Worm (Caenorhabditis elegans) whole organism, dauer: Measurements from ENCODE around the gene F35C11.5.

ENCODE experiments used
- unc-62 ChIP-seq: sonication (generic microtip); optimal IDR thresholded peaks from 2 replicates; lab custom pipeline; 2017; ENCODE audit warnings: missing biosample characterization, missing genetic modification reagents, missing genetic modification characterization

The F35C11.5 gene

DNA sequence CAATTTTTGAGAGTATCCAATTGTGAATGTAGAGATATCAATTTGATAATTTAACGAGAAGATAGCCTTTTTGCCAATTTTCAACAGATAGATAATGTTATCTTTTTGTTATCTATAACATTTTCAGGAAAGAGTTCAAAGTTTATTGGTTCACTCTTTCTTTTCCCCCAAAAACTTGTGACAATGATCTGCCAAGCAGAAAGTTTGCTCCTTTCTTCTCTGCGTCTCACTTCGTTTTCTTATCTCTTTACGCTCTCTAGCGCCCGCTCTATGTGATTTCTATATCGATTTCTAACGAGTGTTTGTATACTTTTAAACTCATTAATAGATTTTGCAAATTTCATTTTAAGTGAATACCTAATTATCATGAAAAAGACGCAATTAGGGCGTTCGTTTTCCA, 27.1 kb upstream of the F35C11.5 start:
- TF ChIP-seq unc-62 (GFP tag; lab: Kevin White, UChicago): no peak

DNA sequence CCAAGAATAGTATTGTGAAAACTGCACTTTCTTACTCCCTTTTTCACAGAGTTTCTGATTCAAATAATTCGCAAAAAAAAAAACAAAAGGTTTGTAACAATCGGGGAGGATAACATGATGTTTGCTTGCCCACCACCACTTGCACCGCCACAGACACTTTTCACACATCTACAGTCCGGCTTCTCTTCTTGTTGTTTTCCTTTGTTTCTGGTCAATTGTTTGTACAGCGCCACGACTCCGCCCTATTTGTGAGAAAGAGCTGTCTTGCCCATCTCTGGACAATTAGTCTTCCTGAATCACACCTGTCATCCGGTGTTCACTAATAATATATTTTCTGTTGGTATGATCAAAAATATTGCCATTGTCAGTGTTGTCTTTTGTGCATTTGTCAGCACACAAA, 22.6 kb upstream of the F35C11.5 start, which contains the start of gene M110.9:
TSS of gene M110.9 (plus strand) at position 301 of the 400 bp plus-strand sequence.
- no peak for TF ChIP-seq unc-62 (GFP tag; lab: Kevin White, UChicago)

DNA sequence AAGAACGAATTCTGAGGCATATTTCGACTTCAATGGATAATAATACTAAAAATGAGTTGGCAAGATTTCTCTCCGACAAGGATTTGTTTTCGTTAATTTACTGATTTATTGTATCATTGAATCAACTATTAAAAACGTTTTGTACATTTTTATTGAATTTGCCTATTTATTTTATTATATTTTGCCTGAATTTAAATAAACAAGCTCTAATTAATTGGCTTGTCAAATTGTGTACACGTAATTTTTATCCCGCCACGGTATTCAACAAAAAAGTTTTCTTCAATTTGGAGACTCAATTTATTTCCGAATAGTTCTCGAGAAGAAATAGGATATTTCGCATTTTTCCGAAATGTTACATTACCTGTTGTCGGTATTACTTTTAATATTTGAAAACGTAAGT, 21.1 kb upstream of the F35C11.5 start, which contains the start of gene M110.7:
TSS of gene M110.7 (plus strand) at position 301 of the 400 bp plus-strand sequence.
- TF ChIP-seq unc-62 (GFP tag; lab: Kevin White, UChicago): no peak

DNA sequence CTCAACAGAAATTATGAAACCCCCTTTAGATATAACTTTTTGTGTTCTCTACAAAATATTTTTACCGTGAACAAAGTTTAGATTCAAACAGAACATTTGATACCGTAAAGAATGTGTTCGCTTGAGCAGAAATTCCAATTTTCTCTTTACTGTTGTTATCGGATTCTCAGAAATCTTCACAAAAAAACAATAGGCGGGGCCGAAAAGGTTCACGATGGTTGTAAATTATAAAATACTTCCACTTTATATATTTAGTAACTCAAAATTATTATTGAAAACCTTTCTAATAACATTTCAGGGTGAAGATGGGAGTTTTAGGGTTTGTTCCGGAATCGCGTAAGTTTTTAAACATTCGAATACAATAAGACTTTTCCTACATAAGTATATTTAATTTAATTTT, 15.4 kb upstream of the F35C11.5 start, which contains the start of gene nlp-5:
TSS of gene nlp-5 (plus strand) at position 301 of the 400 bp plus-strand sequence.
- no peak for TF ChIP-seq unc-62 (GFP tag; lab: Kevin White, UChicago)

DNA sequence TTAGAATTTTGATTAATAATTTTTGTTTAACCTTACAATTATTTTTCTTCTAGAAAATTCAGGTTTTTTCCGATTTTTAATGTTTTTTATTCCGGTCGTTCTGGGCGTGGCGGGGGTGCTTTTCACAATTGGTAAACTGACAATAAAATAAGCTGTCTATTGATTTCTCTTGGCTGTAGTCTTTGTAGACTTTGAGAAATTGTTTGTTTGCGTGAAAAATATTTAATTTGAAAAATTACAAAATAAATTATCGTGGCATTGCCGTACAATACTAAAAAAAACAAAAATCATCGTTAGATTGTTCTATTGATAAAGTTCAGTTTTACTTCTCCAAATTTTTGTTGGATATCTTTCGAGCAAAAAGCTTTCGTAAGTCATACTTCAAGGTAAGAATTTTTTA, 7.1 kb upstream of the F35C11.5 start, which contains the start of gene F35C11.3:
TSS of gene F35C11.3 (plus strand) at position 301 of the 400 bp plus-strand sequence.
- TF ChIP-seq unc-62 (GFP tag; lab: Kevin White, UChicago): no peak

DNA sequence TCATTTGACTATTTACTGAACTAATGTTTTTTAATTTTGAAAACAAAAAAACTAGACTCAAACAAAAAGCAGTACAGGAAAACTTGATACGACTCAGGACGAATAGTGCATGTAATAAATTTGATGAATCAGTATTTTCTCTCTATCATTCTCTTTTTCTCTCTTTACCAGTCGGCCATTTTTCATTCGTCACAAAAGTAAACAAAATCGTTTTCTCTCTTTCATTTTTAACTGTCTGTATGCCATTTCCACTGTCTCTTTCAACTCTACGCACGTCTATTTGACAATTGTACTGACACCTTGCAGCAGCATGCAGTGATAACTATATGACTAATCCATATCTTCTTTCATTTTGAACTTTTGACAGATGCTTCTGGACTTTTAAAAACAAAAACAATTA, 4.8 kb upstream of the F35C11.5 start, which contains the start of the genes F35C11.2 and F35C11.4:
TSS of gene F35C11.2 (minus strand) at position 90 of the 400 bp plus-strand sequence.
TSS of gene F35C11.4 (plus strand) at position 260 of the 400 bp plus-strand sequence.
- TF ChIP-seq unc-62 (GFP tag; lab: Kevin White, UChicago): no peak

DNA sequence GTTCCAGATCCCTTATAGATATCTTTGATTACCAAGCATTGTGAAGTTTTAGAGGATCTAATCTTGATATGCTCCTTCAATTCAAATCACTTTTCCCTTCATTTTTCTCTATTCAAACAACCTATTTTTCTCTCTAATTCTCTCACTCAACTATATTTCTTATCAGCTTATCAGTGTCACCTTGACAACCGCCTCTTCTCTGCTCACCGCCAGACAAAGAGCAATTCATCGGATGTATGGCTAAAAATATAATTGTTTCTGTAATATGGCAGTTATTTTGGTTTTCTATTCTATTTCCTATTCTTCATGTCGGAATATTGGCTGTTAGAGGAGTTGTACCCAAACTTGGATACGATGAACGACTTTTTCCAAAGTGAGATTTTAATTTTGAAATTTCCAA, 3.8 kb upstream of the F35C11.5 start:
- no peak for TF ChIP-seq unc-62 (GFP tag; lab: Kevin White, UChicago)

DNA sequence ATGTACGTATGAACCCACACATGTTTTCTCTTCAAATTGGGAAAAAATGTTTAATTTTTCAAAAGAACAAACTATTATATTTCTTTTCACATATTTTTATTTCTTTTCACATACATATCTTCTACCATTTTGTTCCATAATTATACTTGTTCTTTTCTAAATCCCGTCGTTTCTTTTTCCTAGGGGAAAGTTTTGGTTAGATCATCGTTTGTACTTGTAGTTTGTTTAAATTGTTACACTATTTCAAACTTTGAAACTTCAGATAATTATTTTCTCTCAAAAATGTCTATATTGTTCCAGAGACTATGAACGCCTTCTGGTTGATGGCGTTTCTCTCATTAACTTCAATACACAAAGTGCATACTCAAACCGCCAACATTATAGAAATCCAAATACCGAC, 2.5 kb downstream of the F35C11.5 start, which contains the start of gene F35C11.7:
TSS of gene F35C11.7 (plus strand) at position 301 of the 400 bp plus-strand sequence.
- TF ChIP-seq unc-62 (GFP tag; lab: Kevin White, UChicago): no peak

DNA sequence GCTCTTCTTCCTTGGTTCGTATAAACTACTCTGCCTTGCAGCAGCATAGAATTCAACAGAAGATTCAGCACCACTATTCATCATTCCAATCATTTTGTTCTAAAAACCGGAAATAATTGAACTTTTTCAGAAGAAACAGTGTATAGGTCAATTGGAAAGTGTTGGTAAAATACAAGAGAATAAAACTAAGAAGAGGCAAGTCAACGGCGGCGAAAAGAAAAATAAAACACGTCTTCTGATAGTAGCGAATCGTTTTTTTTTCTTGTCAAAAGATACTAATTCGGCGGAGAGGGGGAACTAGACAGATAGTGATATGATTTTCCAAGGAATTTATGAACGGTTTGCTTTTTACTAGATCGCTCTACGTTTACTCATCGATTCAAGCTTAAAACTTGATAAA, 5.5 kb downstream of the F35C11.5 start, which contains the start of gene F35C11.6:
TSS of gene F35C11.6 (minus strand) at position 101 of the 400 bp plus-strand sequence.
- TF ChIP-seq unc-62 (GFP tag; lab: Kevin White, UChicago): no peak

DNA sequence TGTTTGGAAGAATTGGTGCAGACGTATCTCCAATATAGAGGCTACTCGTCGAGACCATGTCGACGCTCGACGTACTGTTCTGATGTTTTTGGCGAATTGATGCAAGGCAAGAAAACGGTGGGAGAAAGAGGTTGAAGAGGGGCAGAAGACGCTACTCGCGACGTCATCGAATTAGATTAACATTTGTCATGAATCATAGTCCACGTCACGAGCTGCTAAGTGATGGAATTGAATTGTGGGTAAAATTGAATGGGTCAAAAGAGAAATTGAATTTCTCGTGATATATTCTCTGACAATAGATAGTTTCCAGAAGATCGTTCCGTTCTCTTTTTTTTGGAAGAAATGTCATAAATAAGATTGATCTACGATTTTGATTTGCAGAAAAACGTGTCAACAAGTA, 6.1 kb downstream of the F35C11.5 start:
- no peak for TF ChIP-seq unc-62 (GFP tag; lab: Kevin White, UChicago)

DNA sequence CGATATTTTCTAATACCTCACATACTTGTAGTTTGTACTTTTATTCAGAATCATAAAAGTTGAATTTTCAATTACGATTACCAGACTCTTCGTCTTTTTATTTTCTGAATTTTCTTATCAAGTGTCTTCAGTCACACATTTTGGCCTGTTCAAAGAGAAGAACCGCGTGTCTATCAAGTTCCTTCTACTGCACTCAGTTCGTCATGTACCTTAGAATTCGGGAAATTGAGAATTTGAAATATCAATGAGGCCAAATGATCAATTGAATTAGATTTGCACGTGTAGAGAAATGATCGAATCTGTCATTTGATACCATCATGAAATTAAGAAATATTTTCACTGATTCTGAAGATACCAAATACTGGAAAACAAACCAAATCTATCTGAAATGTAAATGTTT, 10.0 kb downstream of the F35C11.5 start:
- no peak for TF ChIP-seq unc-62 (GFP tag; lab: Kevin White, UChicago)

DNA sequence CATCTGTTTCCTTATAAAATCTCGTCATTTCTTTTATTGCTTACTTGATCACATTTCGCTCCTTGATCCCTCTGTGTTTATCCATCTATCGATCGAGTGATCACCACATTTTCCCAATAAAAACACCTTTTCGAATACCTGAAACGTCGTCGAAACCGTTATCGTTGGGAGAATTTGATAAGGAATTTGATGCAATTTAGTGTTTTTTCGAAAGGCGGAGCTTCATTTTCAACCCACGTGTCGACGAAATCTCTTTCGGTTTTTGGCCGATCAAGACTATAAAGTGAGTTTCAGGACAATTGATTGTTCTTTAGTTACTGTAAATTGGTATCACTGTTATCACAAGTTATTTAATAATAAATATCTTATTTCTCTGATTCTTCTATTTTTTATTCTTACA, 11.1 kb downstream of the F35C11.5 start, which contains the start of gene srdh-1:
TSS of gene srdh-1 (plus strand) at position 43 of the 400 bp plus-strand sequence.
- TF ChIP-seq unc-62 (GFP tag; lab: Kevin White, UChicago): no peak

DNA sequence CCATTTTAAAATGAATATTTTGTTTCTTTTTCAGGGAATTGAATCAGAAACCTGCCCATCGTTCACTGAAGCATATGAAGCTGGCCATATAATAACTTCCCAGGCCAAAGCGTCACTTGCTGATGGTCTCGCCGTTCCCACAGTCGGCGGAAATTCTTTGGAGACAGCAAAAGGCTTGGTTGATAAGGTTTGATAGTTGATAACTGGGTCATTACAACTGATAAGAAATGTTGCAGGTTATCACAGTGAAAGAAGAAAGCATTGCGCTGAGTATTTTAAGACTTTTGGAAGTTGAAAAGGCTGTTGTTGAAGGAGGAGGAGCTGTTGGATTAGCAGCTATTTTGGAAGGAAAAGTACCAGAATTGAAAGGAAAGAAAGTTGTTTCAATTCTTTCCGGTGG, 13.0 kb downstream of the F35C11.5 start:
- TF ChIP-seq unc-62 (GFP tag; lab: Kevin White, UChicago): no peak

DNA sequence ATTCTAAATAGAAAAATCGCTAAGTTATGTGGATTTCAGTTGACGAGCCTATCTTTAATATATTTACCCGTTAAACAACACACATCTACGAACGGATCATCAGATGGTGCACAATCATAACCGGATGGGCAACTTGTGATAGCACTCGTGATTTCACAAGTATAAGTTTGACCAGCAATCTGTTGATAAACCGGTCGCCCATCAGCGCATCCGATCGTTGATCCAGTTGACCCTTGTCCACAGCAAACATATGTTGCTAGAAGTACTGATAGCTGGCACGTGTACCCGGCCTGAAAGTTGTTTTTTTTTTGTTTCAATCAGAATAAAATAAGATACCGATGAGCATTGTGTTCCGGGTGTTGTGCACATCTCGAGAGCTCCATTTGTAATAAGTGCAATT, 14.1 kb downstream of the F35C11.5 start:
- no peak for TF ChIP-seq unc-62 (GFP tag; lab: Kevin White, UChicago)

DNA sequence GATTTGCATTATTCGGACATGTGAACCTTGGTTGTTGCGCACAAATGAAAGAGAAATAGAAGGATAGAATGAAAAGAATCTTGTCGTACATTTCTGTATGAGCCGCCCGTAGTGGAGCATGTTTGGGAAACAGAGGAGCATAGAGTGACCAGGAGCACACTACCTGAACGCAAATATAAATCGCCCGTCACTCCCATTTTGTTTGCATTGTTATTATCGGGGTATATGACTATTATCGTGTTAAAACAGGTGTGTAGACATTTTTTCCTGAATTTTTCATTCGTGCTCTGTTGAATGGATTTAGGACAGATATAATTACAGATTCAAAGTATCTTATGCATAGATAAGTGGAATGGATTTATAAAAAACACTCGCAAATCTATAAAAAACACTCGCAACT, 15.8 kb downstream of the F35C11.5 start, which contains the start of gene K01C8.2:
TSS of gene K01C8.2 (minus strand) at position 101 of the 400 bp plus-strand sequence.
- TF ChIP-seq unc-62 (GFP tag; lab: Kevin White, UChicago): no peak

DNA sequence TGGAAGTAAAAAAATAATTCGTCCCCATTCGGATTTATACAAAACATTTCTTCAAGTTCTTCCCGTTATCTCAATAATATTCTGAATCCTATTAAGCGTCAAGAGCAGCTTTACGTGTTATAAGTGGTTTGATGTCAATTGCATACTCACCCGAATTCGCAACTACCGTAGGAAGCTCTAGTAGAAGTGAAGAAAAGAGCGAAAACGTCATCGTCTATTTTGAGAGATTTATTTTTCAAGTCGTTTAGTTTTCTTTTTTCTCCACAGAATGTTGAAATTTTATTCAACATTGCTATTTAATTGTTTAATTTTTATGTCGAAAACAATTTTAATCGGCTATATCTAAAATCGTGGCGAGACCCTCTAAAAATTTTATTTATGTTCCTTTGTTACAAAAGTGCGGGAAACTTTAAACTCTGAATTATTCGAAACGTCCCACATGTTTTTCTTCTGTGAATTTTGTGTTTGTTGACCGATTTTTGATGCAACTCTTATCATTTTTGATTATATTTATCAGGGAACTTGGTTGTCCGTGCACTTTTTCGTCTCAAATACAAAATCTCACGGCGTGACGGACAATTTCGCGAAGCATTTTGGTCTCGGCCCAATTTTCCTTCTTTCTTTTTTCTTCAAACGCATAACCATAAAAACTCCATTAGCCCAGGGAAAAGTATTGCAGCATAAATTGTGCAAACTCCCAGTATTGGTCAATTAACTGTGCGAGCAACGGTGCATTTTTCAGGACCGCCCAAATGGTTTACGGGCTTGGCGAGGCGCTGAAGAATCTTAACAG, 16.5 kb downstream of the F35C11.5 start, which contains the start of gene tdc-1:
TSS of gene tdc-1 (plus strand) at position 743 of the 793 bp plus-strand sequence.
- no peak for TF ChIP-seq unc-62 (GFP tag; lab: Kevin White, UChicago)
